Fruit fly (Drosophila melanogaster) whole organism: ENCODE results near the gene bib.

Experiments used
- CG8478 ChIP-seq: fragments of >200 bp; optimal IDR thresholded peaks from 2 replicates; lab custom pipeline; 2018; ENCODE audit warnings: inconsistent platforms
- Dll ChIP-seq: fragments of >200 bp; optimal IDR thresholded peaks from 2 replicates; lab custom pipeline; 2017
- EcR ChIP-seq, 2 experiments: fragments of >200 bp; optimal IDR thresholded peaks; 2 replicates each; lab custom pipeline; 2017; ENCODE audit warnings: missing biosample characterization in 2 of 2, missing genetic modification characterization in 2 of 2, missing genetic modification reagents in 2 of 2
- pan ChIP-seq: fragments of >200 bp; optimal IDR thresholded peaks from 2 replicates; lab custom pipeline; 2017
- psq ChIP-seq: fragments of >200 bp; optimal IDR thresholded peaks from 2 replicates; lab custom pipeline; 2017
- usp ChIP-seq: fragments of >200 bp; optimal IDR thresholded peaks from 2 replicates; lab custom pipeline; 2017; ENCODE audit warnings: missing biosample characterization, missing genetic modification characterization, mixed read lengths

DNA sequence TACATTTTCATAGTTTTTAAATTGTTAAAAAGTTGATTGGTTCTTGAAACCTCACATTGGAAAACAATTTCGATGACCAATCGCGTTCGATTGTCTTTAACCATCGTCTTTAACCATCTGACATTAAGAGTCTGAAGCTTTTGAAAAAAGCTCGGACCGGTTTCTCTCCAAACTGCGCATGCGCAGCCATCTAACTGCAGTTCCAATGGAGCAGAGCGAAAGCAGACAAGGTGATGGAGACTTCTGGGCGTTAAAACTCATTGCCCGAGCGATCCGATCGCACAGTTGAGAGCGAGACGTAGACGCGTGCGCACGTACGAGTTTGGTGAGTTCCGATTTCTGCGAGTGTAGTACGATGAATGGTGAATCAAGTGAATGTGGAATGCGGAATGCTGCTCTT, 48.0 kb downstream of the bib start, which contains the start of gene obst-B:
- TF ChIP-seq psq, result no peak
- no peak for TF ChIP-seq EcR (GFP tag; optimal IDR thresholded peaks at IDR 0.05; lab: Kevin White, UChicago)
- TF ChIP-seq CG8478 (lab: Kevin White, UChicago), result no peak
- no peak for TF ChIP-seq pan (lab: Kevin White, UChicago)
- no peak for TF ChIP-seq usp (GFP tag; lab: Kevin White, UChicago)
- TF ChIP-seq Dll, result no peak
